Worm (Caenorhabditis elegans): ENCODE data around the gene rsp-8.

ce11 chrIII:11780183-11780664, 46.0 kb upstream of the rsp-8 start, which contains the start of gene C24H11.5:
- no peak for TF ChIP-seq dmd-4 (tag; optimal IDR thresholded peaks at IDR 0.05)
- TF ChIP-seq blmp-1 (tag; optimal IDR thresholded peaks at IDR 0.05; ENCODE audit: insufficient read depth): no peak
- no peak for TF ChIP-seq ztf-4 (tag; optimal IDR thresholded peaks at IDR 0.05)
- TF ChIP-seq nhr-12 (tag; optimal IDR thresholded peaks at IDR 0.05): no peak
- TF ChIP-seq unc-55 (GFP tag; optimal IDR thresholded peaks at IDR 0.05): no peak
- no peak for TF ChIP-seq ZK546.5 (tag; optimal IDR thresholded peaks at IDR 0.05)
- no peak for TF ChIP-seq ama-1 (optimal IDR thresholded peaks at IDR 0.05)

Measured in whole organism, L2 larva.